Fruit fly (Drosophila melanogaster) whole organism, pupa: ENCODE data around the gene mei-P22.

Experiments used
- CG10348 ChIP-seq: fragments of 200-800 bp; sonication (Bioruptor generic); IDR thresholded peaks from 2 replicates; pipeline ENCODE4 v1.3.6; 2022; ENCODE audit warnings: missing biosample characterization, missing genetic modification characterization
- CG12605 ChIP-seq: fragments of 200-800 bp; sonication (Bioruptor generic); IDR thresholded peaks from 2 replicates; pipeline ENCODE4 v1.3.6; 2022; ENCODE audit warnings: missing biosample characterization, missing genetic modification characterization
- CG13204 ChIP-seq: fragments of 200-800 bp; sonication (Bioruptor generic); optimal IDR thresholded peaks from 2 replicates; lab custom pipeline; 2018; ENCODE audit warnings: missing biosample characterization, mild to moderate bottlenecking, missing genetic modification characterization, moderate library complexity
- CG32121 ChIP-seq: fragments of 200-800 bp; sonication (Bioruptor generic); IDR thresholded peaks from 2 replicates; pipeline ENCODE4 v1.3.6; 2022; ENCODE audit warnings: missing biosample characterization, missing genetic modification characterization
- CG8301 ChIP-seq: fragments of 200-800 bp; sonication (Bioruptor generic); optimal IDR thresholded peaks from 2 replicates; lab custom pipeline; 2018; ENCODE audit warnings: missing biosample characterization, mild to moderate bottlenecking, missing genetic modification characterization
- D1 ChIP-seq: fragments of 200-800 bp; sonication (Bioruptor generic); optimal IDR thresholded peaks from 2 replicates; lab custom pipeline; 2018; ENCODE audit warnings: missing biosample characterization, mild to moderate bottlenecking, missing genetic modification characterization, moderate library complexity
- EcR ChIP-seq: fragments of 200-800 bp; sonication (Bioruptor generic); optimal IDR thresholded peaks from 3 replicates; lab custom pipeline; 2019; ENCODE audit warnings: missing biosample characterization, missing genetic modification characterization, mild to moderate bottlenecking, moderate library complexity, missing genetic modification reagents
- Pif1A ChIP-seq: fragments of 200-800 bp; sonication (Bioruptor generic); optimal IDR thresholded peaks from 3 replicates; lab custom pipeline; 2016; ENCODE audit warnings: missing biosample characterization, missing genetic modification characterization
- Pif1B ChIP-seq: fragments of 200-800 bp; sonication (Bioruptor generic); optimal IDR thresholded peaks from 3 replicates; lab custom pipeline; 2016; ENCODE audit warnings: missing biosample characterization, missing genetic modification characterization
- Snoo ChIP-seq: fragments of 200-800 bp; sonication (Bioruptor generic); optimal IDR thresholded peaks from 3 replicates; lab custom pipeline; 2017; ENCODE audit warnings: missing biosample characterization, mild to moderate bottlenecking, missing genetic modification characterization, inconsistent platforms
- gl ChIP-seq: fragments of 200-800 bp; sonication (Bioruptor generic); optimal IDR thresholded peaks from 2 replicates; lab custom pipeline; 2018; ENCODE audit warnings: missing biosample characterization, mild to moderate bottlenecking, missing genetic modification characterization
- rn ChIP-seq: fragments of 200-800 bp; sonication (Bioruptor generic); IDR thresholded peaks from 2 replicates; pipeline ENCODE4 v1.3.6; 2022; ENCODE audit warnings: missing biosample characterization, missing genetic modification characterization

dm6 chr3L:7249167-7249566 is 5.0 kb downstream of the mei-P22 start, which contains the start of gene Cdc27:
- TF ChIP-seq EcR (GFP tag; lab: Kevin White, UChicago) (no peak), CG13204 (no peak), Pif1A (no peak), D1 (tag; lab: Kevin White, UChicago) (no peak), CG32121 (GFP tag; lab: Robert Waterston, UW) (no peak), Pif1B (GFP tag; lab: Kevin White, UChicago) (no peak), gl (tag; lab: Kevin White, UChicago) (no peak), Snoo (tag; lab: Kevin White, UChicago) (no peak), CG8301 (tag; lab: Kevin White, UChicago) (no peak), CG12605 (no peak), CG10348 (GFP tag; lab: Robert Waterston, UW) (no peak), rn (GFP tag; lab: Robert Waterston, UW) (no peak)
